Worm (Caenorhabditis elegans) whole organism, young adult: ENCODE measurements around the gene C08E8.5.

Experiments used
- B0019.2 ChIP-seq: fragments of 200-800 bp; sonication (Bioruptor generic); conservative IDR thresholded peaks from 2 replicates; pipeline ENCODE4 v1.3.6; 2022; ENCODE audit warnings: missing genetic modification reagents, missing genetic modification characterization, missing compliant biosample characterization
- B0261.1 ChIP-seq: sonication (generic microtip); optimal IDR thresholded peaks from 2 replicates; lab custom pipeline; 2016; ENCODE audit warnings: mild to moderate bottlenecking, missing genetic modification characterization, moderate library complexity, missing compliant biosample characterization
- C17E4.6 ChIP-seq: fragments of 200-800 bp; sonication (Bioruptor generic); IDR thresholded peaks from 2 replicates; pipeline ENCODE4 v1.3.6; 2022; ENCODE audit warnings: missing genetic modification reagents, missing genetic modification characterization, missing compliant biosample characterization
- F22D6.2 ChIP-seq: sonication (generic microtip); optimal IDR thresholded peaks from 2 replicates; lab custom pipeline; 2016; ENCODE audit warnings: mild to moderate bottlenecking, missing genetic modification characterization, missing compliant biosample characterization
- F52B5.7 ChIP-seq: sonication (generic microtip); optimal IDR thresholded peaks from 2 replicates; lab custom pipeline; 2016; ENCODE audit warnings: mild to moderate bottlenecking, missing genetic modification characterization, missing compliant biosample characterization
- F57A8.1 ChIP-seq: fragments of 200-800 bp; sonication (Bioruptor generic); optimal IDR thresholded peaks from 2 replicates; lab custom pipeline; 2018; ENCODE audit warnings: mild to moderate bottlenecking, missing genetic modification characterization, moderate library complexity, missing compliant biosample characterization
- T26A5.8 ChIP-seq: sonication (generic microtip); optimal IDR thresholded peaks from 2 replicates; lab custom pipeline; 2016; ENCODE audit warnings: missing genetic modification characterization, missing compliant biosample characterization
- Y53F4B.3 ChIP-seq: fragments of 200-800 bp; sonication (Bioruptor generic); IDR thresholded peaks from 2 replicates; pipeline ENCODE4 v1.3.6; 2022; ENCODE audit warnings: missing genetic modification reagents, missing genetic modification characterization, missing compliant biosample characterization
- Y53G8AR.9 ChIP-seq: fragments of 200-800 bp; sonication (Bioruptor generic); conservative IDR thresholded peaks from 2 replicates; pipeline ENCODE4 v1.3.6; 2022; ENCODE audit warnings: missing genetic modification reagents, missing genetic modification characterization, missing compliant biosample characterization
- Y67H2A.10 ChIP-seq: fragments of 200-800 bp; sonication (Bioruptor generic); conservative IDR thresholded peaks from 2 replicates; pipeline ENCODE4 v1.3.6; 2022; ENCODE audit warnings: missing genetic modification reagents, missing genetic modification characterization, missing compliant biosample characterization
- atf-7 ChIP-seq: sonication (generic microtip); optimal IDR thresholded peaks from 2 replicates; lab custom pipeline; 2017; ENCODE audit warnings: mild to moderate bottlenecking, missing genetic modification characterization, missing compliant biosample characterization
- attf-3 ChIP-seq: fragments of 200-800 bp; sonication (Bioruptor generic); conservative IDR thresholded peaks from 2 replicates; pipeline ENCODE4 v1.3.6; 2022; ENCODE audit warnings: missing genetic modification reagents, missing genetic modification characterization, missing compliant biosample characterization
- ccch-3 ChIP-seq: fragments of 200-800 bp; sonication (Bioruptor generic); optimal IDR thresholded peaks from 2 replicates; lab custom pipeline; 2018; ENCODE audit warnings: mild to moderate bottlenecking, missing genetic modification characterization, missing compliant biosample characterization
- ceh-40 ChIP-seq: fragments of 200-800 bp; sonication (Bioruptor generic); IDR thresholded peaks from 2 replicates; pipeline ENCODE4 v1.3.6; 2022; ENCODE audit warnings: missing genetic modification characterization, missing compliant biosample characterization
- ceh-58 ChIP-seq: fragments of 200-800 bp; sonication (Bioruptor generic); IDR thresholded peaks from 2 replicates; pipeline ENCODE4 v1.3.6; 2022; ENCODE audit warnings: missing genetic modification characterization, missing compliant biosample characterization
- dpff-1 ChIP-seq: sonication (generic microtip); optimal IDR thresholded peaks from 2 replicates; lab custom pipeline; 2017; ENCODE audit warnings: mild to moderate bottlenecking, missing genetic modification characterization, missing compliant biosample characterization
- ekl-4 ChIP-seq: fragments of 200-800 bp; sonication (Bioruptor generic); IDR thresholded peaks from 2 replicates; pipeline ENCODE4 v1.3.6; 2022; ENCODE audit warnings: missing genetic modification reagents, missing genetic modification characterization, missing compliant biosample characterization
- gei-17 ChIP-seq: fragments of 200-800 bp; sonication (Bioruptor generic); optimal IDR thresholded peaks from 2 replicates; lab custom pipeline; 2018; ENCODE audit warnings: mild to moderate bottlenecking, missing genetic modification characterization, missing compliant biosample characterization
- hlh-12 ChIP-seq: sonication (generic microtip); optimal IDR thresholded peaks from 2 replicates; lab custom pipeline; 2016; ENCODE audit warnings: missing genetic modification characterization, missing compliant biosample characterization
- hmg-1.2 ChIP-seq: fragments of 200-800 bp; sonication (Bioruptor generic); IDR thresholded peaks from 2 replicates; pipeline ENCODE4 v1.3.6; 2022; ENCODE audit warnings: missing genetic modification reagents, missing genetic modification characterization, missing compliant biosample characterization
- lag-1 ChIP-seq: fragments of 200-800 bp; sonication (Bioruptor generic); IDR thresholded peaks from 2 replicates; pipeline ENCODE4 v1.3.6; 2022; ENCODE audit warnings: missing genetic modification reagents, missing genetic modification characterization, missing compliant biosample characterization
- let-526 ChIP-seq: fragments of 200-800 bp; sonication (Bioruptor generic); IDR thresholded peaks from 2 replicates; pipeline ENCODE4 v1.3.6; 2022; ENCODE audit warnings: missing genetic modification reagents, missing genetic modification characterization, missing compliant biosample characterization
- lin-35 ChIP-seq, 3 experiments: fragments of 150-350 bp in 2 of 3; sonication (generic microtip) in 1 of 3; optimal IDR thresholded peaks; 2 replicates each; lab custom pipeline; 2014 to 2018; ENCODE audit warnings: missing biosample characterization in 3 of 3, missing genetic modification characterization in 3 of 3, missing genetic modification reagents in 3 of 3
- lin-54 ChIP-seq: fragments of 200-800 bp; sonication (Bioruptor generic); optimal IDR thresholded peaks from 2 replicates; lab custom pipeline; 2018; ENCODE audit warnings: mild to moderate bottlenecking, missing genetic modification characterization, missing compliant biosample characterization
- lir-1 ChIP-seq: fragments of 200-800 bp; sonication (Bioruptor generic); conservative IDR thresholded peaks from 2 replicates; pipeline ENCODE4 v1.3.6; 2022; ENCODE audit warnings: missing genetic modification reagents, missing genetic modification characterization, missing compliant biosample characterization
- lsl-1 ChIP-seq: fragments of 200-800 bp; sonication (Bioruptor generic); optimal IDR thresholded peaks from 2 replicates; lab custom pipeline; 2018; ENCODE audit warnings: mild to moderate bottlenecking, missing genetic modification characterization, moderate library complexity, missing compliant biosample characterization
- nfya-1 ChIP-seq: sonication (generic microtip); optimal IDR thresholded peaks from 2 replicates; lab custom pipeline; 2017; ENCODE audit warnings: antibody characterized with exemption, missing compliant biosample characterization, missing genetic modification characterization, borderline replicate concordance; ENCODE audit not compliant: insufficient read depth
- nhr-179 ChIP-seq: sonication (generic microtip); optimal IDR thresholded peaks from 2 replicates; lab custom pipeline; 2016; ENCODE audit warnings: mild to moderate bottlenecking, missing genetic modification characterization, missing compliant biosample characterization
- pha-4 ChIP-seq: fragments of 150-350 bp; sonication (generic microtip); optimal IDR thresholded peaks from 2 replicates; lab custom pipeline; 2014; ENCODE audit warnings: missing biosample characterization, missing genetic modification reagents, missing genetic modification characterization
- rcor-1 ChIP-seq: fragments of 200-800 bp; sonication (Bioruptor generic); IDR thresholded peaks from 2 replicates; pipeline ENCODE4 v1.3.6; 2022; ENCODE audit warnings: missing genetic modification reagents, missing genetic modification characterization, missing compliant biosample characterization
- repo-1 ChIP-seq: sonication (generic microtip); optimal IDR thresholded peaks from 2 replicates; lab custom pipeline; 2017; ENCODE audit warnings: mild to moderate bottlenecking, missing genetic modification characterization, missing compliant biosample characterization
- snpc-4 ChIP-seq, 5 experiments: fragments of 150-350 bp in 1 of 5; sonication (generic microtip) in 4 of 5; optimal IDR thresholded peaks; 2 replicates each; lab custom pipeline; 2014 to 2018; ENCODE audit warnings: missing genetic modification characterization in 5 of 5, missing biosample characterization in 3 of 5, antibody characterized with exemption in 2 of 5, mild to moderate bottlenecking in 2 of 5, missing compliant biosample characterization in 2 of 5, missing genotype in 2 of 5, moderate library complexity in 2 of 5, missing genetic modification reagents in 1 of 5
- tlf-1 ChIP-seq: fragments of 200-800 bp; sonication (Bioruptor generic); optimal IDR thresholded peaks from 2 replicates; lab custom pipeline; 2018; ENCODE audit warnings: mild to moderate bottlenecking, missing genetic modification characterization, missing compliant biosample characterization
- unc-62 ChIP-seq: fragments of 150-350 bp; optimal IDR thresholded peaks from 2 replicates; lab custom pipeline; 2014; ENCODE audit warnings: missing biosample characterization, missing genetic modification reagents, missing genetic modification characterization
- zfh-2 ChIP-seq: fragments of 200-800 bp; sonication (Bioruptor generic); conservative IDR thresholded peaks from 2 replicates; pipeline ENCODE4 v1.3.6; 2022; ENCODE audit warnings: missing genetic modification reagents, missing genetic modification characterization, missing compliant biosample characterization

C08E8.5 gene

DNA sequence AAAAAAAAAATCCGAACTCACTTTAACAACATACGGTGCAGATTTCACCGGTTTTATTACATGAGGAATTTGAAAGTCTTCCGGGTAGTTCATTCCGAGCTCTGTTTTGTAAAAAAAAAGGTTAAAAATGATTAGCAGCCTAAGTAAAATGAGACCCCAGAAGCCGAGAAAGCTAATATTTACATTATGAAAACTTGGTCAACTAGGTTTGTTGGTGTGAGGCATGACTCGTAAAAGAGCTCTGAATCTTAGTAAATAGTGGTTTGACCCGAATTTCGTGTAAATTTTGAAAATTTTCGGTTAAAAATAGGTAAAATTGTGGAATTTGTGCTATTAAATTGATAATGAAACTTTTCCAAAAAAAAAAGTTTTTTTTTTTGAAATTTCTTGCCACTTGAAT is 2.6 kb upstream of the C08E8.5 start, which contains the start of gene C08E8.1:
Gene C08E8.1 (minus strand): TSS at position 101 of the 400 bp plus-strand sequence.
- no peak for TF ChIP-seq repo-1 (tag; lab: Kevin White, UChicago)
- TF ChIP-seq F52B5.7 (tag; lab: Kevin White, UChicago): no peak
- no peak for TF ChIP-seq F57A8.1
- no peak for TF ChIP-seq lin-54 (GFP tag; lab: Kevin White, UChicago)
- TF ChIP-seq B0019.2 (GFP tag; lab: Robert Waterston, UW): no peak
- TF ChIP-seq attf-3: no peak
- TF ChIP-seq B0261.1 (tag; lab: Kevin White, UChicago): no peak
- TF ChIP-seq tlf-1: no peak
- TF ChIP-seq T26A5.8 (tag; lab: Kevin White, UChicago): no peak
- no peak for TF ChIP-seq lin-35 (GFP tag; optimal IDR thresholded peaks at IDR 0.05; lab: Kevin White, UChicago)
- TF ChIP-seq rcor-1 (GFP tag; lab: Robert Waterston, UW): no peak
- no peak for TF ChIP-seq F22D6.2 (tag; lab: Kevin White, UChicago)
- TF ChIP-seq Y53F4B.3 (GFP tag; lab: Robert Waterston, UW): no peak
- TF ChIP-seq gei-17 (GFP tag; lab: Kevin White, UChicago): no peak
- no peak for TF ChIP-seq dpff-1 (tag; lab: Kevin White, UChicago)
- no peak for TF ChIP-seq nhr-179 (tag; lab: Kevin White, UChicago)

DNA sequence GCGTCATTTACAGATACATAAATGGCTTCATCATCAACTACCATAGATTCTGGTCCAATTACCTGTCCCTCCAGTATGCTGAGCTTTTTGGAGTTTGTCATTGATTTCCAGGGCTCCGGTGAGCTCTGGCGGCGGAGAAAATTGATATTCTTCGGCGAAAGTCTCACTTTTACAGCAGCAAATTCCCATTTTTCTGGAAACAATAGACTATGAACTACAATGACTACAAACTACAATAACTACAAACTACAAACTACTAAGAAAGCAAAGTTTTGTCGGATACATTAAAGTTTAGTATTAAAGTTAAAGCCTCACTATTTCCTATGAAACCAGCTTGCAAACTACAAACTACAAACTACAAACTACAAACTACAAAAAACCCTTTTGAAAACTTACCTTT is 4.0 kb downstream of the C08E8.5 start, which contains the start of gene C08E8.2:
Gene C08E8.2 (minus strand): TSS at position 101 of the 400 bp plus-strand sequence.
- no peak for TF ChIP-seq lag-1 (GFP tag; lab: Robert Waterston, UW)
- no peak for TF ChIP-seq nfya-1 (tag; lab: Kevin White, UChicago)
- no peak for TF ChIP-seq let-526 (GFP tag; lab: Robert Waterston, UW)
- no peak for TF ChIP-seq hlh-12 (tag; lab: Kevin White, UChicago)
- no peak for TF ChIP-seq F52B5.7 (tag; lab: Kevin White, UChicago)
- no peak for TF ChIP-seq ekl-4 (GFP tag; lab: Robert Waterston, UW)
- TF ChIP-seq lir-1 (GFP tag; lab: Robert Waterston, UW): no peak
- TF ChIP-seq nhr-179 (tag; lab: Kevin White, UChicago): no peak
- TF ChIP-seq zfh-2 (GFP tag; lab: Robert Waterston, UW): no peak
- TF ChIP-seq ccch-3 (GFP tag; lab: Kevin White, UChicago): no peak
- TF ChIP-seq C17E4.6: no peak
- TF ChIP-seq unc-62 (GFP tag; lab: Kevin White, UChicago): no peak
- no peak for TF ChIP-seq lsl-1 (GFP tag; lab: Kevin White, UChicago)

DNA sequence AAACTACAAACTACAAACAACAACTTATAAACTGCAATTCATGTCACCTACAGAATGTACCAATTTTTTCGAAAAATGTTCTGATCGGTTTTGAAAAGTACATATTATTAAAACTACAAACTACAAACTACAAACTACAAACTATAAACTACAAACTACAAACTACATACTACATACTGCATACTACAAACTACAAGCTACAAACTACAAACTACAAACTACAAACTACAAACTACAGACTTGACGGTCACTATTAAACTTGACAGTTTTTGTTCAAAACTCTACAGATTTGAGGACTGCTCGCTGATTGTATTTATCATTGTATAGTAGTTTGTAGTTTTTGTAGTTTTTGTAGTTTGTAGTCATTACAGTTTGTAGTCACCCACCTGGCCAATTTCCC is 5.5 kb downstream of the C08E8.5 start:
- TF ChIP-seq snpc-4 (GFP tag; optimal IDR thresholded peaks at IDR 0.05; lab: Kevin White, UChicago) (no peak), snpc-4 (tag; optimal IDR thresholded peaks at IDR 0.05; lab: Kevin White, UChicago) (no peak), Y67H2A.10 (GFP tag; lab: Robert Waterston, UW) (no peak), hmg-1.2 (GFP tag; lab: Robert Waterston, UW) (no peak), C17E4.6 (no peak), Y53F4B.3 (GFP tag; lab: Robert Waterston, UW) (no peak), pha-4 (tag; lab: Kevin White, UChicago) (no peak), ceh-58 (GFP tag; lab: Robert Waterston, UW) (no peak), Y53G8AR.9 (GFP tag; lab: Robert Waterston, UW) (no peak), atf-7 (tag; lab: Kevin White, UChicago) (no peak), ceh-40 (GFP tag; lab: Robert Waterston, UW) (no peak)
